Worm (Caenorhabditis elegans): ENCODE measurements around the gene T01G5.7.

ce11 chrV:15074907-15075306 lies 36.9 kb upstream of the T01G5.7 start:
- no peak for TF ChIP-seq F37D6.2 (tag; optimal IDR thresholded peaks at IDR 0.05)
- TF ChIP-seq nhr-11 (tag; optimal IDR thresholded peaks at IDR 0.05): no peak
- TF ChIP-seq nhr-111 (GFP tag; optimal IDR thresholded peaks at IDR 0.05): no peak
- no peak for TF ChIP-seq nhr-237 (tag; optimal IDR thresholded peaks at IDR 0.05)
- TF ChIP-seq mdl-1 (tag; optimal IDR thresholded peaks at IDR 0.05): no peak
- TF ChIP-seq Y5F2A.4 (GFP tag; optimal IDR thresholded peaks at IDR 0.05): no peak
- no peak for TF ChIP-seq pha-4 (GFP tag; IDR thresholded peaks at IDR 0.05)
- TF ChIP-seq pha-4 (tag; optimal IDR thresholded peaks at IDR 0.05): no peak
- no peak for TF ChIP-seq daf-12 (tag; optimal IDR thresholded peaks at IDR 0.05)
- TF ChIP-seq dve-1 (tag; optimal IDR thresholded peaks at IDR 0.05; ENCODE audit: insufficient read depth): no peak
- TF ChIP-seq ZK337.2 (GFP tag; IDR thresholded peaks at IDR 0.05): no peak
- TF ChIP-seq php-3 (GFP tag; IDR thresholded peaks at IDR 0.05): no peak
